Worm (Caenorhabditis elegans) whole organism, young adult: ENCODE results near the gene C43G2.3.

Experiments used
- C06A6.2 ChIP-seq: fragments of 200-800 bp; sonication (Bioruptor generic); conservative IDR thresholded peaks from 2 replicates; pipeline ENCODE4 v1.3.6; 2022; ENCODE audit warnings: missing genetic modification characterization, missing compliant biosample characterization
- D2030.7 ChIP-seq: fragments of 200-800 bp; sonication (Bioruptor generic); IDR thresholded peaks from 2 replicates; pipeline ENCODE4 v1.3.6; 2022; ENCODE audit warnings: missing genetic modification reagents, missing genetic modification characterization, missing compliant biosample characterization
- F23B12.7 ChIP-seq: sonication (generic microtip); optimal IDR thresholded peaks from 2 replicates; lab custom pipeline; 2017; ENCODE audit warnings: missing genetic modification characterization, mild to moderate bottlenecking, missing compliant biosample characterization, antibody characterized with exemption, moderate library complexity; ENCODE audit not compliant: insufficient read depth
- K11D2.4 ChIP-seq: fragments of 200-800 bp; sonication (Bioruptor generic); IDR thresholded peaks from 2 replicates; pipeline ENCODE4 v1.3.6; 2022; ENCODE audit warnings: missing genetic modification reagents, missing genetic modification characterization, missing compliant biosample characterization
- Y53F4B.3 ChIP-seq: fragments of 200-800 bp; sonication (Bioruptor generic); IDR thresholded peaks from 2 replicates; pipeline ENCODE4 v1.3.6; 2022; ENCODE audit warnings: missing genetic modification reagents, missing genetic modification characterization, missing compliant biosample characterization
- Y56A3A.18 ChIP-seq: fragments of 200-800 bp; sonication (Bioruptor generic); IDR thresholded peaks from 2 replicates; pipeline ENCODE4 v1.3.6; 2022; ENCODE audit warnings: missing genetic modification reagents, missing genetic modification characterization, missing compliant biosample characterization
- Y67H2A.10 ChIP-seq: fragments of 200-800 bp; sonication (Bioruptor generic); conservative IDR thresholded peaks from 2 replicates; pipeline ENCODE4 v1.3.6; 2022; ENCODE audit warnings: missing genetic modification reagents, missing genetic modification characterization, missing compliant biosample characterization
- Y95B8A.8 ChIP-seq: fragments of 200-800 bp; sonication (Bioruptor generic); IDR thresholded peaks from 2 replicates; pipeline ENCODE4 v1.3.6; 2022; ENCODE audit warnings: missing genetic modification reagents, missing genetic modification characterization, missing compliant biosample characterization
- ZK185.1 ChIP-seq: sonication (generic microtip); optimal IDR thresholded peaks from 2 replicates; lab custom pipeline; 2016; ENCODE audit warnings: mild to moderate bottlenecking, missing genetic modification characterization, missing compliant biosample characterization; ENCODE audit not compliant: poor library complexity, severe bottlenecking
- aptf-3 ChIP-seq: fragments of 200-800 bp; sonication (Bioruptor generic); IDR thresholded peaks from 2 replicates; pipeline ENCODE4 v1.3.6; 2022; ENCODE audit warnings: missing genetic modification characterization, missing compliant biosample characterization
- attf-5 ChIP-seq: fragments of 200-800 bp; sonication (Bioruptor generic); optimal IDR thresholded peaks from 2 replicates; lab custom pipeline; 2018; ENCODE audit warnings: mild to moderate bottlenecking, missing genetic modification characterization, missing compliant biosample characterization
- bed-1 ChIP-seq: fragments of 200-800 bp; sonication (Bioruptor generic); IDR thresholded peaks from 2 replicates; pipeline ENCODE4 v1.3.6; 2022; ENCODE audit warnings: missing genetic modification reagents, missing genetic modification characterization, missing compliant biosample characterization
- cebp-1 ChIP-seq, 2 experiments: fragments of 200-800 bp in 1 of 2; sonication (Bioruptor generic) in 1 of 2; sonication (generic microtip) in 1 of 2; IDR thresholded peaks in 1 of 2; optimal IDR thresholded peaks in 1 of 2; 2 replicates each; pipeline versions ENCODE4 v1.3.6 to Lab custom; 2017 to 2022; ENCODE audit warnings: missing compliant biosample characterization in 2 of 2, missing genetic modification characterization in 2 of 2, mild to moderate bottlenecking in 1 of 2, missing genetic modification reagents in 1 of 2, moderate library complexity in 1 of 2
- ceh-40 ChIP-seq: fragments of 200-800 bp; sonication (Bioruptor generic); IDR thresholded peaks from 2 replicates; pipeline ENCODE4 v1.3.6; 2022; ENCODE audit warnings: missing genetic modification characterization, missing compliant biosample characterization
- dox-1 ChIP-seq: fragments of 200-800 bp; sonication (Bioruptor generic); IDR thresholded peaks from 2 replicates; pipeline ENCODE4 v1.3.6; 2022; ENCODE audit warnings: missing genetic modification reagents, missing genetic modification characterization, missing compliant biosample characterization
- ets-4 ChIP-seq: fragments of 200-800 bp; sonication (Bioruptor generic); optimal IDR thresholded peaks from 2 replicates; lab custom pipeline; 2018; ENCODE audit warnings: mild to moderate bottlenecking, missing genetic modification characterization, missing compliant biosample characterization
- fkh-3 ChIP-seq: sonication (generic microtip); optimal IDR thresholded peaks from 2 replicates; lab custom pipeline; 2016; ENCODE audit warnings: mild to moderate bottlenecking, missing genetic modification characterization, missing compliant biosample characterization
- gei-17 ChIP-seq: fragments of 200-800 bp; sonication (Bioruptor generic); optimal IDR thresholded peaks from 2 replicates; lab custom pipeline; 2018; ENCODE audit warnings: mild to moderate bottlenecking, missing genetic modification characterization, missing compliant biosample characterization
- him-1 ChIP-seq: sonication (generic microtip); optimal IDR thresholded peaks from 2 replicates; lab custom pipeline; 2016; ENCODE audit warnings: missing genotype, missing genetic modification reagents, missing genetic modification characterization, missing compliant biosample characterization
- hlh-12 ChIP-seq: sonication (generic microtip); optimal IDR thresholded peaks from 2 replicates; lab custom pipeline; 2016; ENCODE audit warnings: missing genetic modification characterization, missing compliant biosample characterization
- hmg-1.2 ChIP-seq: fragments of 200-800 bp; sonication (Bioruptor generic); IDR thresholded peaks from 2 replicates; pipeline ENCODE4 v1.3.6; 2022; ENCODE audit warnings: missing genetic modification reagents, missing genetic modification characterization, missing compliant biosample characterization
- hsf-1 ChIP-seq: fragments of 200-800 bp; sonication (Bioruptor generic); IDR thresholded peaks from 2 replicates; pipeline ENCODE4 v1.3.6; 2022; ENCODE audit warnings: missing genetic modification reagents, missing genetic modification characterization, missing compliant biosample characterization
- let-526 ChIP-seq: fragments of 200-800 bp; sonication (Bioruptor generic); IDR thresholded peaks from 2 replicates; pipeline ENCODE4 v1.3.6; 2022; ENCODE audit warnings: missing genetic modification reagents, missing genetic modification characterization, missing compliant biosample characterization
- lin-35 ChIP-seq, 3 experiments: fragments of 150-350 bp in 2 of 3; sonication (generic microtip) in 1 of 3; optimal IDR thresholded peaks; 2 replicates each; lab custom pipeline; 2014 to 2018; ENCODE audit warnings: missing biosample characterization in 3 of 3, missing genetic modification characterization in 3 of 3, missing genetic modification reagents in 3 of 3
- lin-40 ChIP-seq: sonication (generic microtip); optimal IDR thresholded peaks from 2 replicates; lab custom pipeline; 2016; ENCODE audit warnings: missing genetic modification characterization, mild to moderate bottlenecking, missing compliant biosample characterization, missing genotype, missing genetic modification reagents
- lin-54 ChIP-seq: fragments of 200-800 bp; sonication (Bioruptor generic); optimal IDR thresholded peaks from 2 replicates; lab custom pipeline; 2018; ENCODE audit warnings: mild to moderate bottlenecking, missing genetic modification characterization, missing compliant biosample characterization
- lsl-1 ChIP-seq: fragments of 200-800 bp; sonication (Bioruptor generic); optimal IDR thresholded peaks from 2 replicates; lab custom pipeline; 2018; ENCODE audit warnings: mild to moderate bottlenecking, missing genetic modification characterization, moderate library complexity, missing compliant biosample characterization
- madf-6 ChIP-seq: fragments of 200-800 bp; sonication (Bioruptor generic); IDR thresholded peaks from 2 replicates; pipeline ENCODE4 v1.3.6; 2022; ENCODE audit warnings: missing genetic modification reagents, missing genetic modification characterization, missing compliant biosample characterization
- mcd-1 ChIP-seq: fragments of 200-800 bp; sonication (Bioruptor generic); IDR thresholded peaks from 2 replicates; pipeline ENCODE4 v1.3.6; 2022; ENCODE audit warnings: missing genetic modification reagents, missing genetic modification characterization, missing compliant biosample characterization
- nfyb-1 ChIP-seq: fragments of 200-800 bp; sonication (Bioruptor generic); IDR thresholded peaks from 2 replicates; pipeline ENCODE4 v1.3.6; 2022; ENCODE audit warnings: missing genetic modification reagents, missing genetic modification characterization, missing compliant biosample characterization
- nhr-120 ChIP-seq: fragments of 200-800 bp; sonication (Bioruptor generic); IDR thresholded peaks from 2 replicates; pipeline ENCODE4 v1.3.6; 2022; ENCODE audit warnings: missing genetic modification characterization, missing compliant biosample characterization
- nhr-179 ChIP-seq: sonication (generic microtip); optimal IDR thresholded peaks from 2 replicates; lab custom pipeline; 2016; ENCODE audit warnings: mild to moderate bottlenecking, missing genetic modification characterization, missing compliant biosample characterization
- nhr-80 ChIP-seq: sonication (generic microtip); optimal IDR thresholded peaks from 2 replicates; lab custom pipeline; 2016; ENCODE audit warnings: missing genetic modification characterization, missing compliant biosample characterization
- rcor-1 ChIP-seq: fragments of 200-800 bp; sonication (Bioruptor generic); IDR thresholded peaks from 2 replicates; pipeline ENCODE4 v1.3.6; 2022; ENCODE audit warnings: missing genetic modification reagents, missing genetic modification characterization, missing compliant biosample characterization
- snpc-4 ChIP-seq, 5 experiments: fragments of 150-350 bp in 1 of 5; sonication (generic microtip) in 4 of 5; optimal IDR thresholded peaks; 2 replicates each; lab custom pipeline; 2014 to 2018; ENCODE audit warnings: missing genetic modification characterization in 5 of 5, missing biosample characterization in 3 of 5, antibody characterized with exemption in 2 of 5, mild to moderate bottlenecking in 2 of 5, missing compliant biosample characterization in 2 of 5, missing genotype in 2 of 5, moderate library complexity in 2 of 5, missing genetic modification reagents in 1 of 5
- somi-1 ChIP-seq: fragments of 200-800 bp; sonication (Bioruptor generic); optimal IDR thresholded peaks from 2 replicates; lab custom pipeline; 2018; ENCODE audit warnings: mild to moderate bottlenecking, missing genetic modification characterization, missing compliant biosample characterization
- unc-62 ChIP-seq: fragments of 150-350 bp; optimal IDR thresholded peaks from 2 replicates; lab custom pipeline; 2014; ENCODE audit warnings: missing biosample characterization, missing genetic modification reagents, missing genetic modification characterization
- ztf-18 ChIP-seq: sonication (generic microtip); optimal IDR thresholded peaks from 2 replicates; lab custom pipeline; 2016; ENCODE audit warnings: missing genotype, mild to moderate bottlenecking, missing genetic modification characterization, missing compliant biosample characterization
- ztf-6 ChIP-seq: fragments of 200-800 bp; sonication (Bioruptor generic); IDR thresholded peaks from 2 replicates; pipeline ENCODE4 v1.3.6; 2022; ENCODE audit warnings: missing genetic modification reagents, missing genetic modification characterization, missing compliant biosample characterization

The C43G2.3 gene

ce11 chrIV:6606587-6606986, 28.6 kb downstream of the C43G2.3 start:
- no peak for TF ChIP-seq unc-62 (GFP tag; lab: Kevin White, UChicago)
- no peak for TF ChIP-seq cebp-1 (GFP tag; IDR thresholded peaks at IDR 0.05; lab: Robert Waterston, UW)
- TF ChIP-seq cebp-1 (tag; optimal IDR thresholded peaks at IDR 0.05; lab: Kevin White, UChicago) = peak; percentile 5

- TF ChIP-seq C06A6.2 (GFP tag; lab: Robert Waterston, UW) (no peak), somi-1 (no peak), gei-17 (GFP tag; lab: Kevin White, UChicago) (no peak), K11D2.4 (GFP tag; lab: Robert Waterston, UW) (no peak), nhr-80 (tag; lab: Kevin White, UChicago) (peak; percentile 6), lin-35 (GFP tag; optimal IDR thresholded peaks at IDR 0.05; lab: Kevin White, UChicago) (no peak)
These were observed 29.0 kb downstream of the C43G2.3 start for ce11 chrIV:6607059-6607458.

ce11 chrIV:6613296-6613695, 35.3 kb downstream of the C43G2.3 start, which contains the start of gene drh-1:
drh-1 (minus strand) TSS chrIV:6613353.
- TF ChIP-seq lsl-1 (GFP tag; lab: Kevin White, UChicago) (peak; percentile 32), snpc-4 (GFP tag; optimal IDR thresholded peaks at IDR 0.05; lab: Kevin White, UChicago) (no peak), snpc-4 (tag; optimal IDR thresholded peaks at IDR 0.05; lab: Kevin White, UChicago) (peak in 3 of 4 experiments; percentile 67 to 82 (median 74)), attf-5 (GFP tag; lab: Kevin White, UChicago) (peak; percentile 27), hsf-1 (peak; percentile 45; the same call in 1 of the 2 replicates), nhr-80 (tag; lab: Kevin White, UChicago) (no peak), Y67H2A.10 (GFP tag; lab: Robert Waterston, UW) (no peak), lin-54 (GFP tag; lab: Kevin White, UChicago) (no peak), F23B12.7 (tag; lab: Kevin White, UChicago) (peak; percentile 16), madf-6 (GFP tag; lab: Robert Waterston, UW) (peak; percentile 31; the same call in 1 of the 2 replicates), rcor-1 (GFP tag; lab: Robert Waterston, UW) (no peak), mcd-1 (GFP tag; lab: Robert Waterston, UW) (peak; percentile 51; the same call in 1 of the 2 replicates), D2030.7 (GFP tag; lab: Robert Waterston, UW) (peak; percentile 36; the same call in 1 of the 2 replicates), hmg-1.2 (GFP tag; lab: Robert Waterston, UW) (peak; percentile 100), let-526 (no peak)
- TF ChIP-seq, all 124 proteins: peak for 9

ce11 chrIV:6618607-6619006, 40.6 kb downstream of the C43G2.3 start:
- TF ChIP-seq nhr-179 (tag; lab: Kevin White, UChicago) (no peak), lin-40 (tag; lab: Kevin White, UChicago) (peak; percentile 3), nfyb-1 (GFP tag; lab: Robert Waterston, UW) (no peak), ztf-18 (peak; percentile 0), Y56A3A.18 (no peak), hmg-1.2 (GFP tag; lab: Robert Waterston, UW) (peak; percentile 52; the same call in 1 of the 2 replicates), nhr-120 (GFP tag; lab: Robert Waterston, UW) (no peak), Y95B8A.8 (GFP tag; lab: Robert Waterston, UW) (no peak), cebp-1 (GFP tag; IDR thresholded peaks at IDR 0.05; lab: Robert Waterston, UW) (peak; percentile 83), cebp-1 (tag; optimal IDR thresholded peaks at IDR 0.05; lab: Kevin White, UChicago) (peak; percentile 95), him-1 (no peak), ceh-40 (GFP tag; lab: Robert Waterston, UW) (no peak), K11D2.4 (GFP tag; lab: Robert Waterston, UW) (no peak), ZK185.1 (tag; lab: Kevin White, UChicago) (no peak), ztf-6 (GFP tag; lab: Robert Waterston, UW) (no peak), D2030.7 (GFP tag; lab: Robert Waterston, UW) (no peak), C06A6.2 (GFP tag; lab: Robert Waterston, UW) (no peak), Y53F4B.3 (GFP tag; lab: Robert Waterston, UW) (no peak), Y67H2A.10 (GFP tag; lab: Robert Waterston, UW) (no peak), hlh-12 (tag; lab: Kevin White, UChicago) (no peak), nhr-80 (tag; lab: Kevin White, UChicago) (peak; percentile 27), dox-1 (GFP tag; lab: Robert Waterston, UW) (no peak), fkh-3 (tag; lab: Kevin White, UChicago) (no peak), F23B12.7 (tag; lab: Kevin White, UChicago) (no peak), bed-1 (no peak), attf-5 (GFP tag; lab: Kevin White, UChicago) (peak; percentile 81), ets-4 (no peak), aptf-3 (GFP tag; lab: Robert Waterston, UW) (no peak)
